Fruit fly (Drosophila melanogaster) whole organism: ENCODE results near the gene Muc68Ca.

ENCODE experiments used
- CG8478 ChIP-seq: fragments of >200 bp; optimal IDR thresholded peaks from 2 replicates; lab custom pipeline; 2018; ENCODE audit warnings: inconsistent platforms
- Dll ChIP-seq: fragments of >200 bp; optimal IDR thresholded peaks from 2 replicates; lab custom pipeline; 2017
- pan ChIP-seq: fragments of >200 bp; optimal IDR thresholded peaks from 2 replicates; lab custom pipeline; 2017
- psq ChIP-seq: fragments of >200 bp; optimal IDR thresholded peaks from 2 replicates; lab custom pipeline; 2017
- usp ChIP-seq: fragments of >200 bp; optimal IDR thresholded peaks from 2 replicates; lab custom pipeline; 2017; ENCODE audit warnings: missing biosample characterization, missing genetic modification characterization, mixed read lengths

dm6 chr3L:11560885-11561284 lies 59.0 kb downstream of the Muc68Ca start:
- TF ChIP-seq usp (GFP tag; lab: Kevin White, UChicago) (no peak), pan (lab: Kevin White, UChicago) (no peak), psq (lab: Kevin White, UChicago) (no peak), CG8478 (lab: Kevin White, UChicago) (no peak), Dll (lab: Kevin White, UChicago) (no peak)
